Worm (Caenorhabditis elegans) whole organism, mixed stage, embryonic: Measurements from ENCODE around the gene T05C1.5.

ENCODE experiments used
- ces-1 ChIP-seq: fragments of 150-350 bp; optimal IDR thresholded peaks from 2 replicates; lab custom pipeline; 2014; ENCODE audit warnings: missing biosample characterization, missing genetic modification reagents, missing genetic modification characterization
- elt-3 ChIP-seq: fragments of 150-350 bp; optimal IDR thresholded peaks from 2 replicates; lab custom pipeline; 2014; ENCODE audit warnings: missing biosample characterization, missing genetic modification characterization
- lin-13 ChIP-seq: fragments of 150-350 bp; optimal IDR thresholded peaks from 2 replicates; lab custom pipeline; 2014; ENCODE audit warnings: missing biosample characterization, missing genetic modification characterization
- mab-5 ChIP-seq: fragments of 150-350 bp; optimal IDR thresholded peaks from 2 replicates; lab custom pipeline; 2014; ENCODE audit warnings: missing biosample characterization, missing genetic modification characterization
- nhr-12 ChIP-seq: fragments of 150-350 bp; optimal IDR thresholded peaks from 2 replicates; lab custom pipeline; 2014; ENCODE audit warnings: missing biosample characterization, missing genetic modification characterization
- nhr-237 ChIP-seq: fragments of 150-350 bp; optimal IDR thresholded peaks from 2 replicates; lab custom pipeline; 2014; ENCODE audit warnings: missing biosample characterization, missing genetic modification characterization
- nhr-76 ChIP-seq: sonication (generic microtip); optimal IDR thresholded peaks from 2 replicates; lab custom pipeline; 2017; ENCODE audit warnings: missing biosample characterization, missing genetic modification characterization
- pha-4 ChIP-seq: fragments of 150-350 bp; optimal IDR thresholded peaks from 2 replicates; lab custom pipeline; 2018; ENCODE audit warnings: missing biosample characterization, missing genetic modification reagents, missing genetic modification characterization
- snpc-4 ChIP-seq: fragments of 150-350 bp; optimal IDR thresholded peaks from 2 replicates; lab custom pipeline; 2014; ENCODE audit warnings: missing biosample characterization, missing genetic modification characterization
- unc-120 ChIP-seq: sonication (generic microtip); optimal IDR thresholded peaks from 2 replicates; lab custom pipeline; 2017; ENCODE audit warnings: missing genetic modification characterization, missing compliant biosample characterization; ENCODE audit not compliant: poor library complexity, severe bottlenecking
- unc-39 ChIP-seq: fragments of 150-350 bp; optimal IDR thresholded peaks from 2 replicates; lab custom pipeline; 2014; ENCODE audit warnings: missing biosample characterization, missing genetic modification characterization
- unc-62 ChIP-seq: fragments of 150-350 bp; optimal IDR thresholded peaks from 2 replicates; lab custom pipeline; 2014; ENCODE audit warnings: missing biosample characterization, missing genetic modification reagents, missing genetic modification characterization
- ztf-11 ChIP-seq: fragments of 150-350 bp; optimal IDR thresholded peaks from 2 replicates; lab custom pipeline; 2014; ENCODE audit warnings: missing biosample characterization, missing genetic modification characterization

DNA sequence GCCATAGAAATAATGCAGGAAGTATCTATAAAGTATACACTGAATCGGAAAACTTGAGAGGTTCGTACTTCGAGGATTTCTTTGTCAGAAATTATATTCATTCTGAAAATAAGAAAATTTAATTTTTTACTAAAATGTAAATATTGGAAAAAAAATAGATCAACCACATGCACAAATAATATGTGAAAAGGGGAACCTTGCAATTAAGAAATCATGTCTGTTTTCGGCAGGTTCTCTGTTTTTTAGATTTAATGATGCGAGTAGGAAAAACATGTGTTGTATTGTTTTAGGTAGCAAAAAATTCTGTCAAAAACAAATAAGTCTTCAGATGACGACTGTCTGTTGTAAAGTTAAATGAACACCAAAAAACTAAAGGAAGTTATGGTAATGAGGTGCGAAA lies 46.5 kb upstream of the T05C1.5 start, which contains the start of gene sra-33:
- TF ChIP-seq nhr-237 (tag; lab: Kevin White, UChicago) (no peak), elt-3 (tag; lab: Kevin White, UChicago) (no peak), pha-4 (tag; lab: Kevin White, UChicago) (no peak), unc-39 (no peak), nhr-12 (no peak), snpc-4 (tag; lab: Kevin White, UChicago) (no peak), unc-62 (GFP tag; lab: Kevin White, UChicago) (no peak), ces-1 (no peak), ztf-11 (no peak), unc-120 (tag; lab: Kevin White, UChicago) (no peak), lin-13 (tag; lab: Kevin White, UChicago) (no peak), mab-5 (tag; lab: Kevin White, UChicago) (no peak), nhr-76 (tag; lab: Kevin White, UChicago) (no peak)
